Worm (Caenorhabditis elegans) whole organism, late embryonic: ENCODE results near the gene gcy-36.

Experiments used
- C08G9.2 ChIP-seq: sonication (generic microtip); optimal IDR thresholded peaks from 2 replicates; lab custom pipeline; 2016; ENCODE audit warnings: mild to moderate bottlenecking, missing genetic modification characterization, moderate library complexity, missing compliant biosample characterization
- elt-2 ChIP-seq: sonication (generic microtip); optimal IDR thresholded peaks from 2 replicates; lab custom pipeline; 2016; ENCODE audit warnings: missing genetic modification reagents, missing genetic modification characterization, missing compliant biosample characterization
- npax-4 ChIP-seq: sonication (generic microtip); optimal IDR thresholded peaks from 2 replicates; lab custom pipeline; 2016; ENCODE audit warnings: missing genetic modification characterization, missing compliant biosample characterization
- sox-4 ChIP-seq: sonication (generic microtip); optimal IDR thresholded peaks from 2 replicates; lab custom pipeline; 2017; ENCODE audit warnings: mild to moderate bottlenecking, missing genetic modification characterization, inconsistent platforms, missing compliant biosample characterization

DNA sequence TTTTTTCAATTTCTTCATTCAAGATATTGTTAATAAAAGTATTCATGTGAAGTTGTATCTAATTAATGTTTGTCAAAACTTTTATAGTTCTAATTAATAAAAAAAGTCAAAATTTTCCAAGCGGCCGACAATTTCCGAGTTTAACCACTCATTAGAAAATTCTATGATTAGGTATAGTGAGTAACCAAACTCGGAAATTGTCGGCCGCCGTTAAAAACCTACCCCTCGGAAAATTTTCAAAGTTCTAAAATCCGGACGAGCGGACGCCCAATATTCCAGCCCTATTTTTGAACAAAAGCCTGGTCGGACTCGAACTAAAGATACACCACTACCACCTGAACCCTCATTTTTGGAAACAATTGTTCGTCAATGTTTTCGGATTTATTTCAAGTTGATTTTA lies 43.9 kb upstream of the gcy-36 start:
- TF ChIP-seq elt-2 (no peak), sox-4 (no peak), npax-4 (tag; lab: Kevin White, UChicago) (no peak), C08G9.2 (tag; lab: Kevin White, UChicago) (no peak)
